Worm (Caenorhabditis elegans) whole organism, young adult: ENCODE data around the gene srh-301.
A peak's percentile ranks its signal among the peaks of the same experiment; 100 is the strongest.

Experiments used
- B0261.1 ChIP-seq: sonication (generic microtip); optimal IDR thresholded peaks from 2 replicates; lab custom pipeline; 2016; ENCODE audit warnings: mild to moderate bottlenecking, missing genetic modification characterization, moderate library complexity, missing compliant biosample characterization
- D2030.7 ChIP-seq: fragments of 200-800 bp; sonication (Bioruptor generic); IDR thresholded peaks from 2 replicates; pipeline ENCODE4 v1.3.6; 2022; ENCODE audit warnings: missing genetic modification reagents, missing genetic modification characterization, missing compliant biosample characterization
- F22D6.2 ChIP-seq: sonication (generic microtip); optimal IDR thresholded peaks from 2 replicates; lab custom pipeline; 2016; ENCODE audit warnings: mild to moderate bottlenecking, missing genetic modification characterization, missing compliant biosample characterization
- F33H1.4 ChIP-seq: fragments of 200-800 bp; sonication (Bioruptor generic); IDR thresholded peaks from 2 replicates; pipeline ENCODE4 v1.3.6; 2022; ENCODE audit warnings: missing genetic modification reagents, missing genetic modification characterization, missing compliant biosample characterization
- F39B2.1 ChIP-seq: fragments of 200-800 bp; sonication (Bioruptor generic); IDR thresholded peaks from 2 replicates; pipeline ENCODE4 v1.3.6; 2022; ENCODE audit warnings: missing genetic modification reagents, missing genetic modification characterization, missing compliant biosample characterization
- K12H6.12 ChIP-seq: fragments of 200-800 bp; sonication (Bioruptor generic); optimal IDR thresholded peaks from 2 replicates; lab custom pipeline; 2018; ENCODE audit warnings: mild to moderate bottlenecking, missing genetic modification characterization, missing compliant biosample characterization
- Y53F4B.3 ChIP-seq: fragments of 200-800 bp; sonication (Bioruptor generic); IDR thresholded peaks from 2 replicates; pipeline ENCODE4 v1.3.6; 2022; ENCODE audit warnings: missing genetic modification reagents, missing genetic modification characterization, missing compliant biosample characterization
- Y79H2A.3 ChIP-seq: fragments of 200-800 bp; sonication (Bioruptor generic); conservative IDR thresholded peaks from 2 replicates; pipeline ENCODE4 v1.3.6; 2022; ENCODE audit warnings: missing genetic modification reagents, missing genetic modification characterization, missing compliant biosample characterization
- akir-1 ChIP-seq: fragments of 200-800 bp; sonication (Bioruptor generic); optimal IDR thresholded peaks from 2 replicates; lab custom pipeline; 2018; ENCODE audit warnings: mild to moderate bottlenecking, missing genetic modification characterization, moderate library complexity, missing compliant biosample characterization
- atf-7 ChIP-seq: sonication (generic microtip); optimal IDR thresholded peaks from 2 replicates; lab custom pipeline; 2017; ENCODE audit warnings: mild to moderate bottlenecking, missing genetic modification characterization, missing compliant biosample characterization
- athp-1 ChIP-seq: sonication (generic microtip); optimal IDR thresholded peaks from 2 replicates; lab custom pipeline; 2017; ENCODE audit warnings: mild to moderate bottlenecking, missing genetic modification characterization, missing compliant biosample characterization
- attf-6 ChIP-seq: fragments of 200-800 bp; sonication (Bioruptor generic); IDR thresholded peaks from 2 replicates; pipeline ENCODE4 v1.3.6; 2022; ENCODE audit warnings: missing genetic modification reagents, missing genetic modification characterization, missing compliant biosample characterization
- bed-2 ChIP-seq: fragments of 200-800 bp; sonication (Bioruptor generic); IDR thresholded peaks from 2 replicates; pipeline ENCODE4 v1.3.6; 2022; ENCODE audit warnings: missing genetic modification reagents, missing genetic modification characterization, missing compliant biosample characterization
- cebp-1 ChIP-seq, 2 experiments: fragments of 200-800 bp in 1 of 2; sonication (Bioruptor generic) in 1 of 2; sonication (generic microtip) in 1 of 2; IDR thresholded peaks in 1 of 2; optimal IDR thresholded peaks in 1 of 2; 2 replicates each; pipeline versions ENCODE4 v1.3.6 to Lab custom; 2017 to 2022; ENCODE audit warnings: missing compliant biosample characterization in 2 of 2, missing genetic modification characterization in 2 of 2, mild to moderate bottlenecking in 1 of 2, missing genetic modification reagents in 1 of 2, moderate library complexity in 1 of 2
- cebp-2 ChIP-seq: fragments of 200-800 bp; sonication (Bioruptor generic); IDR thresholded peaks from 2 replicates; pipeline ENCODE4 v1.3.6; 2022; ENCODE audit warnings: missing genetic modification characterization, missing compliant biosample characterization
- ceh-27 ChIP-seq: fragments of 200-800 bp; sonication (Bioruptor generic); optimal IDR thresholded peaks from 2 replicates; lab custom pipeline; 2018; ENCODE audit warnings: mild to moderate bottlenecking, missing genetic modification characterization, moderate library complexity, missing compliant biosample characterization
- ceh-58 ChIP-seq: fragments of 200-800 bp; sonication (Bioruptor generic); IDR thresholded peaks from 2 replicates; pipeline ENCODE4 v1.3.6; 2022; ENCODE audit warnings: missing genetic modification characterization, missing compliant biosample characterization
- ceh-91 ChIP-seq: fragments of 200-800 bp; sonication (Bioruptor generic); IDR thresholded peaks from 2 replicates; pipeline ENCODE4 v1.3.6; 2022; ENCODE audit warnings: missing genetic modification reagents, missing genetic modification characterization, missing compliant biosample characterization
- chd-7 ChIP-seq: sonication (generic microtip); optimal IDR thresholded peaks from 2 replicates; lab custom pipeline; 2016; ENCODE audit warnings: mild to moderate bottlenecking, missing genetic modification characterization, moderate library complexity, missing compliant biosample characterization
- die-1 ChIP-seq: sonication (generic microtip); optimal IDR thresholded peaks from 2 replicates; lab custom pipeline; 2016; ENCODE audit warnings: missing genotype, mild to moderate bottlenecking, missing genetic modification characterization, missing compliant biosample characterization
- dox-1 ChIP-seq: fragments of 200-800 bp; sonication (Bioruptor generic); IDR thresholded peaks from 2 replicates; pipeline ENCODE4 v1.3.6; 2022; ENCODE audit warnings: missing genetic modification reagents, missing genetic modification characterization, missing compliant biosample characterization
- egl-18 ChIP-seq: fragments of 200-800 bp; sonication (Bioruptor generic); IDR thresholded peaks from 2 replicates; pipeline ENCODE4 v1.3.6; 2022; ENCODE audit warnings: missing genetic modification reagents, missing genetic modification characterization, missing compliant biosample characterization
- egrh-3 ChIP-seq: fragments of 200-800 bp; sonication (Bioruptor generic); IDR thresholded peaks from 2 replicates; pipeline ENCODE4 v1.3.6; 2022; ENCODE audit warnings: missing genetic modification reagents, missing genetic modification characterization, missing compliant biosample characterization
- fkh-3 ChIP-seq: sonication (generic microtip); optimal IDR thresholded peaks from 2 replicates; lab custom pipeline; 2016; ENCODE audit warnings: mild to moderate bottlenecking, missing genetic modification characterization, missing compliant biosample characterization
- him-1 ChIP-seq: sonication (generic microtip); optimal IDR thresholded peaks from 2 replicates; lab custom pipeline; 2016; ENCODE audit warnings: missing genotype, missing genetic modification reagents, missing genetic modification characterization, missing compliant biosample characterization
- hlh-26 ChIP-seq: fragments of 200-800 bp; sonication (Bioruptor generic); conservative IDR thresholded peaks from 2 replicates; pipeline ENCODE4 v1.3.6; 2022; ENCODE audit warnings: missing genetic modification reagents, missing genetic modification characterization, missing compliant biosample characterization
- let-526 ChIP-seq: fragments of 200-800 bp; sonication (Bioruptor generic); IDR thresholded peaks from 2 replicates; pipeline ENCODE4 v1.3.6; 2022; ENCODE audit warnings: missing genetic modification reagents, missing genetic modification characterization, missing compliant biosample characterization
- let-607 ChIP-seq, 2 experiments: fragments of 200-800 bp in 1 of 2; sonication (Bioruptor generic) in 1 of 2; sonication (generic microtip) in 1 of 2; optimal IDR thresholded peaks; 2 replicates each; lab custom pipeline; 2016 to 2018; ENCODE audit warnings: mild to moderate bottlenecking in 2 of 2, missing compliant biosample characterization in 2 of 2, missing genetic modification characterization in 2 of 2, moderate library complexity in 2 of 2, missing genotype in 1 of 2
- lin-54 ChIP-seq: fragments of 200-800 bp; sonication (Bioruptor generic); optimal IDR thresholded peaks from 2 replicates; lab custom pipeline; 2018; ENCODE audit warnings: mild to moderate bottlenecking, missing genetic modification characterization, missing compliant biosample characterization
- lir-1 ChIP-seq: fragments of 200-800 bp; sonication (Bioruptor generic); conservative IDR thresholded peaks from 2 replicates; pipeline ENCODE4 v1.3.6; 2022; ENCODE audit warnings: missing genetic modification reagents, missing genetic modification characterization, missing compliant biosample characterization
- lsl-1 ChIP-seq: fragments of 200-800 bp; sonication (Bioruptor generic); optimal IDR thresholded peaks from 2 replicates; lab custom pipeline; 2018; ENCODE audit warnings: mild to moderate bottlenecking, missing genetic modification characterization, moderate library complexity, missing compliant biosample characterization
- madf-6 ChIP-seq: fragments of 200-800 bp; sonication (Bioruptor generic); IDR thresholded peaks from 2 replicates; pipeline ENCODE4 v1.3.6; 2022; ENCODE audit warnings: missing genetic modification reagents, missing genetic modification characterization, missing compliant biosample characterization
- madf-8 ChIP-seq: fragments of 200-800 bp; sonication (Bioruptor generic); conservative IDR thresholded peaks from 2 replicates; pipeline ENCODE4 v1.3.6; 2022; ENCODE audit warnings: missing genetic modification reagents, missing genetic modification characterization, missing compliant biosample characterization
- mcd-1 ChIP-seq: fragments of 200-800 bp; sonication (Bioruptor generic); IDR thresholded peaks from 2 replicates; pipeline ENCODE4 v1.3.6; 2022; ENCODE audit warnings: missing genetic modification reagents, missing genetic modification characterization, missing compliant biosample characterization
- mel-28 ChIP-seq: sonication (generic microtip); optimal IDR thresholded peaks from 2 replicates; lab custom pipeline; 2016; ENCODE audit warnings: borderline replicate concordance, mild to moderate bottlenecking, missing genetic modification characterization, missing compliant biosample characterization
- nfya-2 ChIP-seq: fragments of 200-800 bp; sonication (Bioruptor generic); IDR thresholded peaks from 2 replicates; pipeline ENCODE4 v1.3.6; 2022; ENCODE audit warnings: missing genetic modification reagents, missing genetic modification characterization, missing compliant biosample characterization
- pha-4 ChIP-seq: fragments of 150-350 bp; sonication (generic microtip); optimal IDR thresholded peaks from 2 replicates; lab custom pipeline; 2014; ENCODE audit warnings: missing biosample characterization, missing genetic modification reagents, missing genetic modification characterization
- rec-8 ChIP-seq, 2 experiments: sonication (generic microtip); optimal IDR thresholded peaks; 2 replicates each; lab custom pipeline; 2016; ENCODE audit warnings: mild to moderate bottlenecking in 2 of 2, missing genetic modification characterization in 2 of 2, missing genetic modification reagents in 2 of 2, missing genotype in 2 of 2, missing biosample characterization in 1 of 2, missing compliant biosample characterization in 1 of 2, moderate library complexity in 1 of 2
- sdz-38 ChIP-seq: sonication (generic microtip); optimal IDR thresholded peaks from 2 replicates; lab custom pipeline; 2016; ENCODE audit warnings: missing genotype, missing genetic modification characterization, missing compliant biosample characterization
- snpc-4 ChIP-seq, 5 experiments: fragments of 150-350 bp in 1 of 5; sonication (generic microtip) in 4 of 5; optimal IDR thresholded peaks; 2 replicates each; lab custom pipeline; 2014 to 2018; ENCODE audit warnings: missing genetic modification characterization in 5 of 5, missing biosample characterization in 3 of 5, antibody characterized with exemption in 2 of 5, mild to moderate bottlenecking in 2 of 5, missing compliant biosample characterization in 2 of 5, missing genotype in 2 of 5, moderate library complexity in 2 of 5, missing genetic modification reagents in 1 of 5
- sptf-2 ChIP-seq: fragments of 200-800 bp; sonication (Bioruptor generic); optimal IDR thresholded peaks from 2 replicates; lab custom pipeline; 2018; ENCODE audit warnings: mild to moderate bottlenecking, missing genetic modification characterization, missing compliant biosample characterization
- xnd-1 ChIP-seq: sonication (generic microtip); optimal IDR thresholded peaks from 2 replicates; lab custom pipeline; 2016; ENCODE audit warnings: missing genotype, missing genetic modification reagents, missing genetic modification characterization, missing compliant biosample characterization
- ztf-22 ChIP-seq: fragments of 200-800 bp; sonication (Bioruptor generic); optimal IDR thresholded peaks from 2 replicates; lab custom pipeline; 2018; ENCODE audit warnings: mild to moderate bottlenecking, missing genetic modification characterization, moderate library complexity, missing compliant biosample characterization
- ztf-25 ChIP-seq: fragments of 200-800 bp; sonication (Bioruptor generic); IDR thresholded peaks from 2 replicates; pipeline ENCODE4 v1.3.6; 2022; ENCODE audit warnings: missing genetic modification reagents, missing genetic modification characterization, missing compliant biosample characterization
- ztf-26 ChIP-seq: sonication (generic microtip); optimal IDR thresholded peaks from 2 replicates; lab custom pipeline; 2017; ENCODE audit warnings: missing genetic modification characterization, missing compliant biosample characterization

srh-301 gene

ce11 chrV:17859065-17859464 is 34.4 kb downstream of the srh-301 start (continued):
- TF ChIP-seq rec-8 (tag; optimal IDR thresholded peaks at IDR 0.05; lab: Kevin White, UChicago) (no peak), Y53F4B.3 (GFP tag; lab: Robert Waterston, UW) (no peak), atf-7 (tag; lab: Kevin White, UChicago) (no peak), ceh-58 (GFP tag; lab: Robert Waterston, UW) (no peak), F22D6.2 (tag; lab: Kevin White, UChicago) (no peak), mcd-1 (peak; percentile 15; the same call in 1 of the 2 replicates), dox-1 (GFP tag; lab: Robert Waterston, UW) (no peak), ztf-25 (no peak), akir-1 (GFP tag; lab: Kevin White, UChicago) (no peak), let-526 (no peak), pha-4 (tag; lab: Kevin White, UChicago) (no peak), fkh-3 (no peak), hlh-26 (no peak), mel-28 (no peak), him-1 (tag; lab: Kevin White, UChicago) (no peak), athp-1 (tag; lab: Kevin White, UChicago) (no peak), sdz-38 (tag; lab: Kevin White, UChicago) (no peak), sptf-2 (GFP tag; lab: Kevin White, UChicago) (no peak), Y79H2A.3 (GFP tag; lab: Robert Waterston, UW) (no peak), lsl-1 (GFP tag; lab: Kevin White, UChicago) (no peak)

- TF ChIP-seq lir-1 (GFP tag; lab: Robert Waterston, UW) (no peak), sdz-38 (tag; lab: Kevin White, UChicago) (no peak), die-1 (tag; lab: Kevin White, UChicago) (no peak), xnd-1 (tag; lab: Kevin White, UChicago) (peak; percentile 78), madf-6 (GFP tag; lab: Robert Waterston, UW) (peak; percentile 72), let-526 (no peak), chd-7 (no peak), sptf-2 (GFP tag; lab: Kevin White, UChicago) (no peak), attf-6 (GFP tag; lab: Robert Waterston, UW) (no peak), nfya-2 (no peak), ceh-27 (GFP tag; lab: Kevin White, UChicago) (no peak), lin-54 (GFP tag; lab: Kevin White, UChicago) (peak; percentile 19), K12H6.12 (no peak), bed-2 (GFP tag; lab: Robert Waterston, UW) (no peak), F33H1.4 (peak; percentile 91), let-607 (tag; optimal IDR thresholded peaks at IDR 0.05; lab: Kevin White, UChicago) (no peak), ceh-91 (no peak), madf-8 (peak; percentile 67), lsl-1 (GFP tag; lab: Kevin White, UChicago) (peak; percentile 93), ztf-26 (tag; lab: Kevin White, UChicago) (no peak), mcd-1 (peak; percentile 19; the same call in 1 of the 2 replicates), egrh-3 (GFP tag; lab: Robert Waterston, UW) (no peak), D2030.7 (GFP tag; lab: Robert Waterston, UW) (peak; percentile 21; the same call in 1 of the 2 replicates), F39B2.1 (GFP tag; lab: Robert Waterston, UW) (no peak), egl-18 (GFP tag; lab: Robert Waterston, UW) (no peak), ztf-22 (no peak), cebp-1 (GFP tag; IDR thresholded peaks at IDR 0.05; lab: Robert Waterston, UW) (no peak), cebp-1 (tag; optimal IDR thresholded peaks at IDR 0.05; lab: Kevin White, UChicago) (no peak), snpc-4 (GFP tag; optimal IDR thresholded peaks at IDR 0.05; lab: Kevin White, UChicago) (no peak), snpc-4 (tag; optimal IDR thresholded peaks at IDR 0.05; lab: Kevin White, UChicago) (peak in 1 of 4 experiments; percentile 4), B0261.1 (tag; lab: Kevin White, UChicago) (no peak), cebp-2 (GFP tag; lab: Robert Waterston, UW) (no peak)
Measured at ce11 chrV:17859519-17859918, 34.8 kb downstream of the srh-301 start.
